Fruit fly (Drosophila melanogaster): ENCODE measurements around the gene ChAT.

The ChAT gene

dm6 chr3R:18670441-18671111 lies 34.7 kb upstream of the ChAT start (continued):
- TF ChIP-seq ash1 (GFP tag; optimal IDR thresholded peaks at IDR 0.05) (no peak), CG15601 (tag; optimal IDR thresholded peaks at IDR 0.05) (peak; percentile 44), psq (GFP tag; optimal IDR thresholded peaks at IDR 0.05) (no peak), CG18011 (GFP tag; optimal IDR thresholded peaks at IDR 0.05) (no peak), CG34376 (GFP tag; optimal IDR thresholded peaks at IDR 0.05) (no peak), Bteb2 (GFP tag; optimal IDR thresholded peaks at IDR 0.05) (no peak), Stat92E (GFP tag; optimal IDR thresholded peaks at IDR 0.05) (no peak), Hr51 (GFP tag; optimal IDR thresholded peaks at IDR 0.05) (peak in 1 of 2 experiments; percentile 57), Dip3 (GFP tag; optimal IDR thresholded peaks at IDR 0.05) (no peak), CG3838 (GFP tag; optimal IDR thresholded peaks at IDR 0.05) (no peak), dmrt99B (tag; optimal IDR thresholded peaks at IDR 0.05) (peak; percentile 80), Ets97D (GFP tag; optimal IDR thresholded peaks at IDR 0.05) (no peak), CG31365 (tag; optimal IDR thresholded peaks at IDR 0.05) (no peak), CG6689 (GFP tag; IDR thresholded peaks at IDR 0.05) (peak; percentile 27; the same call in 1 of the 2 replicates), CG8281 (tag; optimal IDR thresholded peaks at IDR 0.05) (peak; percentile 49), caup (GFP tag; optimal IDR thresholded peaks at IDR 0.05; ENCODE audit: severe bottlenecking) (no peak), salm (tag; optimal IDR thresholded peaks at IDR 0.05) (peak; percentile 51), CG31224 (GFP tag; IDR thresholded peaks at IDR 0.05) (0 out of 2 replicates have a peak, but pooled peaks have one; percentile 29), CG2678 (tag; optimal IDR thresholded peaks at IDR 0.05) (peak; percentile 91), CG17612 (GFP tag; IDR thresholded peaks at IDR 0.05) (no peak), Pdp1 (GFP tag; optimal IDR thresholded peaks at IDR 0.05) (peak in 1 of 2 experiments; percentile 51), CHES-1-like (GFP tag; optimal IDR thresholded peaks at IDR 0.05) (no peak), dan (GFP tag; IDR thresholded peaks at IDR 0.05) (no peak), stwl (tag; optimal IDR thresholded peaks at IDR 0.05) (no peak), fd102C (GFP tag; optimal IDR thresholded peaks at IDR 0.05) (no peak), CkIIα-i1 (GFP tag; IDR thresholded peaks at IDR 0.05) (no peak), CG16779 (GFP tag; IDR thresholded peaks at IDR 0.05) (no peak), kni (GFP tag; optimal IDR thresholded peaks at IDR 0.05) (no peak), nom (GFP tag; optimal IDR thresholded peaks at IDR 0.05) (no peak), esg (GFP tag; conservative IDR thresholded peaks at IDR 0.05) (0 out of 2 replicates have a peak, but pooled peaks have one; percentile 20), CG15696 (tag; optimal IDR thresholded peaks at IDR 0.05) (peak; percentile 67), pnt (GFP tag; optimal IDR thresholded peaks at IDR 0.05) (no peak), dmrt11E (tag; optimal IDR thresholded peaks at IDR 0.05) (peak; percentile 62), CG3726 (GFP tag; IDR thresholded peaks at IDR 0.05) (no peak), rib (GFP tag; IDR thresholded peaks at IDR 0.05) (no peak), nerfin-2 (GFP tag; IDR thresholded peaks at IDR 0.05; ENCODE audit: partially characterized antibody) (no peak), Ada2b (GFP tag; IDR thresholded peaks at IDR 0.05) (no peak), CG17568 (GFP tag; optimal IDR thresholded peaks at IDR 0.05) (no peak), CG13287 (GFP tag; IDR thresholded peaks at IDR 0.05; ENCODE audit: partially characterized antibody) (no peak), ken (GFP tag; IDR thresholded peaks at IDR 0.05) (peak; percentile 39; the same call in 1 of the 3 replicates), cad (GFP tag; optimal IDR thresholded peaks at IDR 0.05) (no peak), Bgb (GFP tag; IDR thresholded peaks at IDR 0.05; ENCODE audit: partially characterized antibody) (no peak), oc (tag; optimal IDR thresholded peaks at IDR 0.05) (peak; percentile 3), pan (optimal IDR thresholded peaks at IDR 0.05) (no peak), pan (GFP tag; optimal IDR thresholded peaks at IDR 0.05 in 1 of 2, IDR thresholded peaks at IDR 0.05 in 1 of 2) (peak in 1 of 2 experiments; percentile 26), Spps (tag; optimal IDR thresholded peaks at IDR 0.05) (no peak), CG2129 (GFP tag; IDR thresholded peaks at IDR 0.05; ENCODE audit: partially characterized antibody) (no peak), chif (GFP tag; optimal IDR thresholded peaks at IDR 0.05) (peak in 1 of 2 experiments; percentile 17)

Data from whole organism, embryonic.